Worm (Caenorhabditis elegans): ENCODE results near the gene rpl-39.

The rpl-39 gene

ce11 chrV:7726202-7726601, 49.7 kb downstream of the rpl-39 start:
- TF ChIP-seq F57A8.1 (GFP tag; optimal IDR thresholded peaks at IDR 0.05) (no peak), lsy-27 (tag; optimal IDR thresholded peaks at IDR 0.05; ENCODE audit: borderline replicate concordance, insufficient read depth) (no peak), madf-8 (GFP tag; conservative IDR thresholded peaks at IDR 0.05) (no peak), rpc-1 (optimal IDR thresholded peaks at IDR 0.05) (no peak), rpc-1 (tag; optimal IDR thresholded peaks at IDR 0.05) (no peak), cebp-2 (GFP tag; IDR thresholded peaks at IDR 0.05) (no peak), lsl-1 (GFP tag; optimal IDR thresholded peaks at IDR 0.05) (no peak), nhr-179 (tag; optimal IDR thresholded peaks at IDR 0.05) (no peak), snpc-3.4 (tag; optimal IDR thresholded peaks at IDR 0.05) (no peak), chd-7 (tag; optimal IDR thresholded peaks at IDR 0.05) (no peak), nhr-120 (GFP tag; IDR thresholded peaks at IDR 0.05) (no peak), F57C9.4 (tag; optimal IDR thresholded peaks at IDR 0.05) (no peak), hrde-1 (tag; optimal IDR thresholded peaks at IDR 0.05; ENCODE audit: borderline replicate concordance) (no peak), F49E8.2 (tag; optimal IDR thresholded peaks at IDR 0.05; ENCODE audit: insufficient read depth) (no peak)
